Fruit fly (Drosophila melanogaster): Measurements from ENCODE around the gene CG3528.

The CG3528 gene

DNA sequence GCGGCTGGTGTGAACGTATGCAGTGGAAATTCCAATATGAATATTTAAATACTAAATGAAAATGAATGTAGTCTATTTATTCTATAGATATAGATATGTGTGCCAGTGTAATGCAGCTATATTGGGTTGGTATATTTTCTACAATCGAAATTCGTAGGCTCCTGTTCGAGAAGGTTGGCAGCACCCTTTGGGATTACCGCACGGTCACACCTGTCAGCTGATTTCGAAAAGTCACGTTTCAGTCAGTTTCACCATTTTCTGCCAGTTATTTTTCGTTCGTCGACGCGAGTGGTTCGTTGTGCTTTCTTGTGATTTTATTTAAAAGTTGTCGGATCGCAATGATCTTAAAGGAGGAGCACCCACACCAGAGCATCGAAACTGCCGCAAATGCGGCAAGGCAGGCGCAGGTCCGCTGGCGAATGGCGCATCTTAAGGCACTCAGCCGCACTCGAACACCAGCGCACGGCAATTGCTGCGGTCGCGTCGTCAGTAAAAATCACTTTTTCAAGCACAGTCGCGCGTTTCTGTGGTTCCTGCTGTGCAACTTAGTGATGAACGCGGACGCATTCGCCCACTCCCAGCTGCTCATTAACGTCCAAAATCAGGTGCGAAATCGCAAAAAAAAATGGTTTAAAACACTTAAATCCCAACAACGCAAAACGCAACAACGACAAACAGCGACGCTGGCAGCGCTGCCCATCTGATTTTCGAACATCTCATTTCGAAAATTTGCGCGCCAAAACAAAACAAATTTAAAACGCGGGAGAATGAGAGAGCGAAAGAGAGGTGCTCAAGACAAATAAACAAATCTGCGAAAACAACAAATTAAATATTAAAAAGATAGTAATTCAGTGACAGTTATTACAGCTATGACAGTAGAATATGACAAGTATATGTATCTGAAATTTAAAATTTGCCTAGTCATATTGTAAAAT, 24.9 kb downstream of the CG3528 start, which contains the start of gene oaf (continued):
- TF ChIP-seq CG42726 (GFP tag; IDR thresholded peaks at IDR 0.05; ENCODE audit: partially characterized antibody) (peak; percentile 82), Bteb2 (GFP tag; optimal IDR thresholded peaks at IDR 0.05) (peak; percentile 43), ci (GFP tag; IDR thresholded peaks at IDR 0.05) (peak; percentile 59), HLH3B (GFP tag; IDR thresholded peaks at IDR 0.05) (no peak), CG7928 (GFP tag; optimal IDR thresholded peaks at IDR 0.05) (no peak), en (GFP tag; optimal IDR thresholded peaks at IDR 0.05) (no peak), pum (GFP tag; optimal IDR thresholded peaks at IDR 0.05) (peak; percentile 27), CG4617 (GFP tag; optimal IDR thresholded peaks at IDR 0.05; ENCODE audit: borderline replicate concordance) (peak; percentile 27), CG10565 (GFP tag; optimal IDR thresholded peaks at IDR 0.05) (no peak), vfl (GFP tag; optimal IDR thresholded peaks at IDR 0.05) (peak; percentile 28), CG3163 (GFP tag; optimal IDR thresholded peaks at IDR 0.05) (peak; percentile 7), CG2712 (tag; optimal IDR thresholded peaks at IDR 0.05) (peak; percentile 71), caup (GFP tag; optimal IDR thresholded peaks at IDR 0.05; ENCODE audit: severe bottlenecking) (peak; percentile 8), MBD-R2 (GFP tag; IDR thresholded peaks at IDR 0.05) (peak; percentile 92), ato (GFP tag; IDR thresholded peaks at IDR 0.05; ENCODE audit: partially characterized antibody) (peak; percentile 31; the same call in 1 of the 2 replicates), Ravus (GFP tag; IDR thresholded peaks at IDR 0.05) (no peak), jing (GFP tag; optimal IDR thresholded peaks at IDR 0.05) (peak; percentile 6), CrebB (tag; optimal IDR thresholded peaks at IDR 0.05) (no peak), cad (GFP tag; optimal IDR thresholded peaks at IDR 0.05) (no peak), Dll (GFP tag; IDR thresholded peaks at IDR 0.05; ENCODE audit: partially characterized antibody) (no peak), fd3F (GFP tag; optimal IDR thresholded peaks at IDR 0.05) (no peak), Pdp1 (GFP tag; optimal IDR thresholded peaks at IDR 0.05) (peak; percentile 15 to 60), eve (GFP tag; optimal IDR thresholded peaks at IDR 0.05) (no peak), dimm (GFP tag; IDR thresholded peaks at IDR 0.05) (no peak), Kr (GFP tag; optimal IDR thresholded peaks at IDR 0.05) (no peak), sima (GFP tag; optimal IDR thresholded peaks at IDR 0.05) (no peak), CG17328 (GFP tag; IDR thresholded peaks at IDR 0.05) (peak; percentile 39), CG12942 (GFP tag; optimal IDR thresholded peaks at IDR 0.05) (peak; percentile 19), CG10366 (GFP tag; IDR thresholded peaks at IDR 0.05) (no peak; the same call in 1 of the 2 replicates), CG10321 (GFP tag; IDR thresholded peaks at IDR 0.05) (no peak), her (GFP tag; optimal IDR thresholded peaks at IDR 0.05) (peak; percentile 11), dan (GFP tag; IDR thresholded peaks at IDR 0.05) (no peak), lmd (GFP tag; IDR thresholded peaks at IDR 0.05) (peak; percentile 32; the same call in 1 of the 2 replicates), CG6175 (GFP tag; IDR thresholded peaks at IDR 0.05) (0 out of 3 replicates have a peak, but pooled peaks have one; percentile 13), Dip2 (GFP tag; IDR thresholded peaks at IDR 0.05) (no peak), az2 (GFP tag; optimal IDR thresholded peaks at IDR 0.05) (peak; percentile 49), lbe (GFP tag; optimal IDR thresholded peaks at IDR 0.05) (peak; percentile 54), usp (GFP tag; optimal IDR thresholded peaks at IDR 0.05) (no peak), sqz (GFP tag; optimal IDR thresholded peaks at IDR 0.05) (no peak), CG32532 (GFP tag; IDR thresholded peaks at IDR 0.05) (peak; percentile 51; the same call in 1 of the 2 replicates), CG18764 (GFP tag; optimal IDR thresholded peaks at IDR 0.05) (no peak), CG18619 (GFP tag; optimal IDR thresholded peaks at IDR 0.05) (no peak), Doc2 (GFP tag; IDR thresholded peaks at IDR 0.05) (no peak), Dek (tag; optimal IDR thresholded peaks at IDR 0.05) (peak; percentile 30), ERR (GFP tag; optimal IDR thresholded peaks at IDR 0.05) (no peak), CG14710 (tag; optimal IDR thresholded peaks at IDR 0.05) (peak; percentile 79), HmgD (GFP tag; optimal IDR thresholded peaks at IDR 0.05) (peak; percentile 46), emc (GFP tag; optimal IDR thresholded peaks at IDR 0.05) (no peak), Optix (GFP tag; IDR thresholded peaks at IDR 0.05) (no peak)

All from whole organism, embryonic.